Worm (Caenorhabditis elegans) whole organism, L3 larva: ENCODE measurements around the gene ZK512.4.

Source experiments
- R02D3.7 ChIP-seq: fragments of 150-350 bp; optimal IDR thresholded peaks from 2 replicates; lab custom pipeline; 2014; ENCODE audit warnings: missing biosample characterization, missing genetic modification characterization
- ZK546.5 ChIP-seq: sonication (generic microtip); optimal IDR thresholded peaks from 2 replicates; lab custom pipeline; 2017; ENCODE audit warnings: missing biosample characterization, missing genetic modification characterization
- aly-2 ChIP-seq: fragments of 150-350 bp; optimal IDR thresholded peaks from 2 replicates; lab custom pipeline; 2014; ENCODE audit warnings: missing biosample characterization, missing genetic modification characterization
- ama-1 ChIP-seq: fragments of 150-350 bp; optimal IDR thresholded peaks from 2 replicates; lab custom pipeline; 2018
- ceh-16 ChIP-seq: sonication (generic microtip); optimal IDR thresholded peaks from 2 replicates; lab custom pipeline; 2017; ENCODE audit warnings: missing biosample characterization, missing genetic modification characterization
- ceh-28 ChIP-seq: fragments of 150-350 bp; optimal IDR thresholded peaks from 2 replicates; lab custom pipeline; 2014; ENCODE audit warnings: missing biosample characterization, missing genetic modification reagents, missing genetic modification characterization
- ceh-82 ChIP-seq: fragments of 150-350 bp; optimal IDR thresholded peaks from 2 replicates; lab custom pipeline; 2014; ENCODE audit warnings: missing biosample characterization, missing genetic modification characterization
- ceh-9 ChIP-seq: sonication (generic microtip); optimal IDR thresholded peaks from 2 replicates; lab custom pipeline; 2018; ENCODE audit warnings: missing biosample characterization, missing genetic modification characterization
- daf-12 ChIP-seq: fragments of 150-350 bp; optimal IDR thresholded peaks from 2 replicates; lab custom pipeline; 2014; ENCODE audit warnings: missing biosample characterization, missing genetic modification reagents, missing genetic modification characterization
- egl-5 ChIP-seq: fragments of 150-350 bp; optimal IDR thresholded peaks from 2 replicates; lab custom pipeline; 2017; ENCODE audit warnings: missing biosample characterization, missing genetic modification reagents, missing genetic modification characterization, inconsistent platforms
- elt-2 ChIP-seq: sonication (generic microtip); optimal IDR thresholded peaks from 2 replicates; lab custom pipeline; 2016; ENCODE audit warnings: missing genetic modification reagents, mild to moderate bottlenecking, missing genetic modification characterization, missing compliant biosample characterization
- elt-3 ChIP-seq, 3 experiments: fragments of 150-350 bp in 1 of 3; sonication (generic microtip) in 2 of 3; optimal IDR thresholded peaks; 2 replicates in 2 of 3; 4 replicates in 1 of 3; lab custom pipeline; 2014 to 2017; ENCODE audit warnings: missing biosample characterization in 3 of 3, missing genetic modification characterization in 3 of 3
- fkh-2 ChIP-seq: fragments of 150-350 bp; optimal IDR thresholded peaks from 2 replicates; lab custom pipeline; 2014; ENCODE audit warnings: missing biosample characterization, missing genetic modification reagents, missing genetic modification characterization
- fos-1 ChIP-seq: fragments of 150-350 bp; optimal IDR thresholded peaks from 2 replicates; lab custom pipeline; 2014; ENCODE audit warnings: missing biosample characterization, missing genetic modification characterization
- hmg-11 ChIP-seq: sonication (generic microtip); optimal IDR thresholded peaks from 2 replicates; lab custom pipeline; 2016; ENCODE audit warnings: missing genetic modification characterization, missing compliant biosample characterization
- jun-1 ChIP-seq: fragments of 150-350 bp; optimal IDR thresholded peaks from 2 replicates; lab custom pipeline; 2014; ENCODE audit warnings: missing biosample characterization, missing genetic modification reagents, missing genetic modification characterization
- lin-15B ChIP-seq: fragments of 150-350 bp; optimal IDR thresholded peaks from 2 replicates; lab custom pipeline; 2014; ENCODE audit warnings: missing biosample characterization, missing genetic modification characterization
- lin-39 ChIP-seq: fragments of 150-350 bp; optimal IDR thresholded peaks from 2 replicates; lab custom pipeline; 2018; ENCODE audit warnings: missing biosample characterization, missing genetic modification reagents, missing genetic modification characterization
- lsy-12 ChIP-seq: sonication (generic microtip); optimal IDR thresholded peaks from 2 replicates; lab custom pipeline; 2016; ENCODE audit warnings: mild to moderate bottlenecking, missing genetic modification characterization, missing compliant biosample characterization
- mdl-1 ChIP-seq: fragments of 150-350 bp; optimal IDR thresholded peaks from 2 replicates; lab custom pipeline; 2014; ENCODE audit warnings: missing biosample characterization, missing genetic modification characterization
- mml-1 ChIP-seq: fragments of 150-350 bp; sonication (generic microtip); optimal IDR thresholded peaks from 3 replicates; lab custom pipeline; 2014; ENCODE audit warnings: missing biosample characterization, missing genetic modification characterization
- nfya-1 ChIP-seq: sonication (generic microtip); optimal IDR thresholded peaks from 2 replicates; lab custom pipeline; 2017; ENCODE audit warnings: missing genetic modification characterization, mild to moderate bottlenecking, missing compliant biosample characterization, antibody characterized with exemption, moderate library complexity; ENCODE audit not compliant: insufficient read depth
- nhr-11 ChIP-seq: fragments of 150-350 bp; optimal IDR thresholded peaks from 2 replicates; lab custom pipeline; 2014; ENCODE audit warnings: missing biosample characterization, missing genetic modification characterization
- nhr-12 ChIP-seq: fragments of 150-350 bp; optimal IDR thresholded peaks from 2 replicates; lab custom pipeline; 2014; ENCODE audit warnings: missing biosample characterization, missing genetic modification characterization
- nhr-23 ChIP-seq: fragments of 150-350 bp; optimal IDR thresholded peaks from 2 replicates; lab custom pipeline; 2014; ENCODE audit warnings: missing biosample characterization, missing genetic modification reagents, missing genetic modification characterization
- nhr-25 ChIP-seq: sonication (generic microtip); optimal IDR thresholded peaks from 2 replicates; lab custom pipeline; 2017; ENCODE audit warnings: missing biosample characterization, missing genetic modification characterization
- nhr-43 ChIP-seq: sonication (generic microtip); optimal IDR thresholded peaks from 2 replicates; lab custom pipeline; 2016; ENCODE audit warnings: mild to moderate bottlenecking, missing genetic modification characterization, missing compliant biosample characterization; ENCODE audit not compliant: poor library complexity, severe bottlenecking
- nhr-67 ChIP-seq: fragments of 150-350 bp; optimal IDR thresholded peaks from 2 replicates; lab custom pipeline; 2014; ENCODE audit warnings: missing biosample characterization, missing genetic modification characterization
- nhr-76 ChIP-seq: fragments of 150-350 bp; sonication (generic microtip); optimal IDR thresholded peaks from 5 replicates; lab custom pipeline; 2014; ENCODE audit warnings: missing biosample characterization, missing genetic modification characterization
- nhr-77 ChIP-seq: fragments of 150-350 bp; optimal IDR thresholded peaks from 2 replicates; lab custom pipeline; 2014; ENCODE audit warnings: missing biosample characterization, missing genetic modification characterization
- pqm-1 ChIP-seq: fragments of 150-350 bp; optimal IDR thresholded peaks from 2 replicates; lab custom pipeline; 2017; ENCODE audit warnings: missing biosample characterization, missing genetic modification characterization, inconsistent platforms
- sea-2 ChIP-seq: fragments of 150-350 bp; sonication (generic microtip); optimal IDR thresholded peaks from 4 replicates; lab custom pipeline; 2014; ENCODE audit warnings: missing biosample characterization, missing genetic modification reagents, missing genetic modification characterization
- skn-1 ChIP-seq: fragments of 150-350 bp; optimal IDR thresholded peaks from 2 replicates; lab custom pipeline; 2014; ENCODE audit warnings: missing biosample characterization, missing genetic modification characterization
- snpc-4 ChIP-seq: fragments of 150-350 bp; optimal IDR thresholded peaks from 2 replicates; lab custom pipeline; 2014; ENCODE audit warnings: missing biosample characterization, missing genetic modification characterization
- tbx-2 ChIP-seq: sonication (generic microtip); optimal IDR thresholded peaks from 2 replicates; lab custom pipeline; 2016; ENCODE audit warnings: mild to moderate bottlenecking, missing genetic modification characterization, missing compliant biosample characterization
- unc-39 ChIP-seq: sonication (generic microtip); optimal IDR thresholded peaks from 4 replicates; lab custom pipeline; 2017; ENCODE audit warnings: missing biosample characterization, missing genetic modification characterization
- unc-62 ChIP-seq: fragments of 150-350 bp; sonication (generic microtip); optimal IDR thresholded peaks from 4 replicates; lab custom pipeline; 2014; ENCODE audit warnings: missing biosample characterization, missing genetic modification reagents, missing genetic modification characterization
- ztf-4 ChIP-seq: fragments of 150-350 bp; optimal IDR thresholded peaks from 2 replicates; lab custom pipeline; 2014; ENCODE audit warnings: missing biosample characterization, missing genetic modification characterization

ZK512.4 gene

DNA sequence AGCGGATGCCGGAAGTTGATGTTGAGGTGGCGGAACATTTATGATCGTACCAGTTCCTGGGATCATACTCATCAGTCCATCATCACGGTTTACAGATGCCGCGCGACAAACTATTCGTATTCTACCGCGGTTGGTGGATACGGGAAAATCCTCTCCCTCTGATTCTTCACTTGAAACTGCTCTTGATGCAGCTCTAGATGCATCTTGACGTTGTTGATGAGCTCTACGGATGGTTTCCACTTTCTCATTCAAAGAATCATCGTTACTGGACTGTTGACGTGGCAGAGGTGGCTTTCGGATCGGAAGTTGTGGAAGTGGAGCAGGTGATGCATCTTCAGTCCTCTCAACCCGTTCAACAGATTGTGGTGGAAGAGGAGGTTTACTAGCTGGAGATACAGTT lies 4.0 kb downstream of the ZK512.4 start:
- no peak for TF ChIP-seq ama-1 (lab: Kevin White, UChicago)

DNA sequence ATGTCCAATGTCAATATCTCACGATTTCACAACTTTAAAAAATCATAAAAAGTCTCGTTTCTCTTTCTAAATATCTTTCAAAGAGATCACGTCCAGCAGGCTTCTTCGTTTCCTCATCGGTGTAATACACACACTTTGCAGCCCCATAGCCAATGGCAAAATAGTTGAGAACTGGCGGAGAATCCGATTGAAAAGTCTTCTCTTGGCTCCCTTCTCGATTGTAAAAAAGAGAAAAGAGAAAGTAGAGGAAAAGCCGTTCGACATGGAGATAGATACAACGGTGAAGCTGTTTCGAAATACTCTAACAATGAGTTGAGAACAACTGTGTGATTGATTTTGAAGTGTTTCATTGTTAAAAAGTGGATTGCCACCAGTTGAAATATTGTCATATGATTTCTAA lies 6.6 kb downstream of the ZK512.4 start:
- TF ChIP-seq mdl-1 (tag; lab: Kevin White, UChicago) (no peak), nfya-1 (tag; lab: Kevin White, UChicago) (peak; percentile 52)
- TF ChIP-seq, all 47 proteins: peak for 1

ce11 chrIII:9152950-9153349 lies 7.8 kb downstream of the ZK512.4 start:
- TF ChIP-seq elt-3 (tag; optimal IDR thresholded peaks at IDR 0.05; lab: Kevin White, UChicago) (no peak), daf-12 (tag; lab: Kevin White, UChicago) (no peak), hmg-11 (tag; lab: Kevin White, UChicago) (no peak), ama-1 (lab: Kevin White, UChicago) (no peak), nhr-12 (tag; lab: Kevin White, UChicago) (no peak), ceh-82 (tag; lab: Kevin White, UChicago) (no peak), snpc-4 (no peak), lin-39 (tag; lab: Kevin White, UChicago) (no peak), nhr-23 (tag; lab: Kevin White, UChicago) (no peak), ceh-28 (tag; lab: Kevin White, UChicago) (no peak), nhr-43 (tag; lab: Kevin White, UChicago) (no peak), mml-1 (tag; lab: Kevin White, UChicago) (no peak), ztf-4 (tag; lab: Kevin White, UChicago) (no peak), ZK546.5 (tag; lab: Kevin White, UChicago) (no peak), skn-1 (tag; lab: Kevin White, UChicago) (no peak), ceh-9 (tag; lab: Kevin White, UChicago) (no peak), R02D3.7 (no peak), egl-5 (no peak), elt-2 (tag; lab: Kevin White, UChicago) (no peak)

ce11 chrIII:9153809-9154208 lies 8.7 kb downstream of the ZK512.4 start, which contains the start of gene nhl-1:
Gene nhl-1, minus strand, starts transcription at chrIII:9153909.
- TF ChIP-seq fkh-2 (no peak), lsy-12 (tag; lab: Kevin White, UChicago) (no peak), R02D3.7 (no peak), nhr-67 (tag; lab: Kevin White, UChicago) (no peak)

- TF ChIP-seq unc-39 (tag; lab: Kevin White, UChicago) (no peak), lin-15B (no peak), ceh-16 (tag; lab: Kevin White, UChicago) (no peak), pqm-1 (tag; lab: Kevin White, UChicago) (no peak), elt-3 (tag; optimal IDR thresholded peaks at IDR 0.05; lab: Kevin White, UChicago) (no peak), ceh-28 (tag; lab: Kevin White, UChicago) (no peak), fos-1 (no peak), mml-1 (tag; lab: Kevin White, UChicago) (no peak), egl-5 (no peak), tbx-2 (no peak), unc-62 (no peak), ztf-4 (tag; lab: Kevin White, UChicago) (no peak), ZK546.5 (tag; lab: Kevin White, UChicago) (no peak), aly-2 (tag; lab: Kevin White, UChicago) (no peak), daf-12 (tag; lab: Kevin White, UChicago) (no peak), R02D3.7 (no peak)
These were observed 9.6 kb downstream of the ZK512.4 start, which contains the start of gene irld-34 for ce11 chrIII:9154766-9155165. Gene irld-34, plus strand, starts transcription at chrIII:9155066.

DNA sequence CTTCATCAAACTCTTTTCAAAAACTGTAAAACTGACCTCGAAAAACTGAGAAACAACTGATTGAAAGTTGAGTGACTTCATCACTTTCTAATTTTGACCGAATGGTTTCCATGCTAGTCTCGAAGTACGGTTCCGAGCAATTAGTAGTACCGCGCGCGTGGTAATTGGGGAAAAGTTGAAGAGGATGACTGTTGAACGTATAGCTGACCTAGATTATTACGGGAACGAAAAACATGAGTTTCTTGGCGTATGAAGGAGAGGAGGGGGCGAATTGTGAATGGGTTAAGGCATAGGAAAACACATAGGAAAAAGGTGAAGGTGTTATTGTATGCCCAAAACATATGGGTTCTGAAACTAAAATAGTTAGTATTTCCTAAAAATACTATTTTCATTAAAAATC lies 16.4 kb downstream of the ZK512.4 start, which contains the start of gene ptr-9:
Gene ptr-9 (minus strand): TSS at position 101 of the 400 bp plus-strand sequence.
- TF ChIP-seq lsy-12 (tag; lab: Kevin White, UChicago) (no peak), nhr-77 (tag; lab: Kevin White, UChicago) (no peak), nhr-25 (no peak), nhr-12 (tag; lab: Kevin White, UChicago) (no peak), ZK546.5 (tag; lab: Kevin White, UChicago) (no peak), snpc-4 (no peak), ztf-4 (tag; lab: Kevin White, UChicago) (no peak), jun-1 (tag; lab: Kevin White, UChicago) (no peak), nhr-76 (tag; lab: Kevin White, UChicago) (no peak), pqm-1 (tag; lab: Kevin White, UChicago) (no peak), sea-2 (no peak), ceh-28 (tag; lab: Kevin White, UChicago) (no peak), elt-2 (tag; lab: Kevin White, UChicago) (no peak), egl-5 (no peak), ceh-9 (tag; lab: Kevin White, UChicago) (no peak), nhr-11 (tag; lab: Kevin White, UChicago) (no peak)
